Worm (Caenorhabditis elegans) whole organism, late embryonic: ENCODE data around the gene F09C12.2.

Experiments used
- F13H6.1 ChIP-seq: sonication (generic microtip); optimal IDR thresholded peaks from 2 replicates; lab custom pipeline; 2016; ENCODE audit warnings: missing genetic modification characterization, missing compliant biosample characterization
- ceh-14 ChIP-seq: sonication (generic microtip); optimal IDR thresholded peaks from 2 replicates; lab custom pipeline; 2016; ENCODE audit warnings: missing genotype, missing genetic modification characterization, missing compliant biosample characterization
- ceh-18 ChIP-seq: sonication (generic microtip); optimal IDR thresholded peaks from 2 replicates; lab custom pipeline; 2016; ENCODE audit warnings: missing genetic modification characterization, missing compliant biosample characterization
- ceh-19 ChIP-seq: fragments of 200-800 bp; sonication (Bioruptor generic); optimal IDR thresholded peaks from 2 replicates; lab custom pipeline; 2018; ENCODE audit warnings: mild to moderate bottlenecking, missing genetic modification characterization, missing compliant biosample characterization
- ceh-24 ChIP-seq: sonication (generic microtip); optimal IDR thresholded peaks from 2 replicates; lab custom pipeline; 2016; ENCODE audit warnings: mild to moderate bottlenecking, missing genetic modification characterization, missing compliant biosample characterization
- ceh-30 ChIP-seq: fragments of 150-350 bp; optimal IDR thresholded peaks from 2 replicates; lab custom pipeline; 2014; ENCODE audit warnings: missing biosample characterization, missing genetic modification characterization
- ceh-34 ChIP-seq: sonication (generic microtip); optimal IDR thresholded peaks from 2 replicates; lab custom pipeline; 2016; ENCODE audit warnings: mild to moderate bottlenecking, missing genetic modification characterization, missing compliant biosample characterization
- ceh-45 ChIP-seq: fragments of 200-800 bp; sonication (Bioruptor generic); IDR thresholded peaks from 2 replicates; pipeline ENCODE4 v1.3.6; 2022; ENCODE audit warnings: missing genetic modification reagents, missing genetic modification characterization, missing compliant biosample characterization
- ceh-6 ChIP-seq: fragments of 200-800 bp; sonication (Bioruptor generic); optimal IDR thresholded peaks from 2 replicates; lab custom pipeline; 2018; ENCODE audit warnings: mild to moderate bottlenecking, missing genetic modification characterization, missing compliant biosample characterization
- che-1 ChIP-seq: sonication (generic microtip); optimal IDR thresholded peaks from 2 replicates; lab custom pipeline; 2016; ENCODE audit warnings: mild to moderate bottlenecking, missing genetic modification characterization, missing compliant biosample characterization
- dmd-4 ChIP-seq: sonication (generic microtip); optimal IDR thresholded peaks from 2 replicates; lab custom pipeline; 2016; ENCODE audit warnings: borderline replicate concordance, missing genetic modification characterization, missing compliant biosample characterization
- elt-2 ChIP-seq: sonication (generic microtip); optimal IDR thresholded peaks from 2 replicates; lab custom pipeline; 2016; ENCODE audit warnings: missing genetic modification reagents, missing genetic modification characterization, missing compliant biosample characterization
- elt-4 ChIP-seq: sonication (generic microtip); optimal IDR thresholded peaks from 2 replicates; lab custom pipeline; 2016; ENCODE audit warnings: missing genetic modification characterization, missing compliant biosample characterization
- fkh-10 ChIP-seq: fragments of 150-350 bp; optimal IDR thresholded peaks from 2 replicates; lab custom pipeline; 2014; ENCODE audit warnings: missing biosample characterization, missing genetic modification reagents, missing genetic modification characterization
- fkh-6 ChIP-seq: sonication (generic microtip); optimal IDR thresholded peaks from 2 replicates; lab custom pipeline; 2016; ENCODE audit warnings: missing genetic modification characterization, missing compliant biosample characterization
- gmeb-2 ChIP-seq: sonication (generic microtip); optimal IDR thresholded peaks from 2 replicates; lab custom pipeline; 2016; ENCODE audit warnings: missing genetic modification characterization, inconsistent platforms, missing compliant biosample characterization
- hlh-13 ChIP-seq: fragments of 200-800 bp; sonication (Bioruptor generic); optimal IDR thresholded peaks from 2 replicates; lab custom pipeline; 2018; ENCODE audit warnings: mild to moderate bottlenecking, missing genetic modification characterization, missing compliant biosample characterization
- hlh-15 ChIP-seq: sonication (generic microtip); optimal IDR thresholded peaks from 2 replicates; lab custom pipeline; 2016; ENCODE audit warnings: missing genetic modification characterization, missing compliant biosample characterization
- hlh-30 ChIP-seq: sonication (generic microtip); optimal IDR thresholded peaks from 2 replicates; lab custom pipeline; 2017; ENCODE audit warnings: antibody characterized with exemption, missing genetic modification characterization, missing compliant biosample characterization; ENCODE audit not compliant: insufficient read depth
- hlh-6 ChIP-seq: sonication (generic microtip); optimal IDR thresholded peaks from 2 replicates; lab custom pipeline; 2016; ENCODE audit warnings: missing genotype, missing genetic modification characterization, missing compliant biosample characterization
- hlh-8 ChIP-seq: sonication (generic microtip); optimal IDR thresholded peaks from 2 replicates; lab custom pipeline; 2016; ENCODE audit warnings: missing genotype, missing genetic modification characterization, missing compliant biosample characterization
- mec-3 ChIP-seq: sonication (generic microtip); optimal IDR thresholded peaks from 2 replicates; lab custom pipeline; 2016; ENCODE audit warnings: borderline replicate concordance, missing genetic modification characterization, missing compliant biosample characterization
- nfya-1 ChIP-seq: sonication (generic microtip); optimal IDR thresholded peaks from 2 replicates; lab custom pipeline; 2017; ENCODE audit warnings: missing genetic modification characterization, mild to moderate bottlenecking, missing compliant biosample characterization, antibody characterized with exemption, moderate library complexity
- nhr-11 ChIP-seq: fragments of 150-350 bp; optimal IDR thresholded peaks from 2 replicates; lab custom pipeline; 2014; ENCODE audit warnings: missing biosample characterization, missing genetic modification characterization
- npax-4 ChIP-seq: sonication (generic microtip); optimal IDR thresholded peaks from 2 replicates; lab custom pipeline; 2016; ENCODE audit warnings: missing genetic modification characterization, missing compliant biosample characterization
- odd-2 ChIP-seq: sonication (generic microtip); optimal IDR thresholded peaks from 2 replicates; lab custom pipeline; 2017; ENCODE audit warnings: antibody characterized with exemption, mild to moderate bottlenecking, missing genetic modification characterization, missing compliant biosample characterization
- pag-3 ChIP-seq: sonication (generic microtip); optimal IDR thresholded peaks from 2 replicates; lab custom pipeline; 2016; ENCODE audit warnings: missing compliant biosample characterization, missing genetic modification characterization, borderline replicate concordance
- pax-1 ChIP-seq: fragments of 150-350 bp; optimal IDR thresholded peaks from 2 replicates; lab custom pipeline; 2014; ENCODE audit warnings: missing biosample characterization, missing genetic modification characterization
- pha-2 ChIP-seq: sonication (generic microtip); optimal IDR thresholded peaks from 2 replicates; lab custom pipeline; 2017; ENCODE audit warnings: mild to moderate bottlenecking, missing genetic modification characterization, missing compliant biosample characterization
- pha-4 ChIP-seq: fragments of 150-350 bp; optimal IDR thresholded peaks from 2 replicates; lab custom pipeline; 2018; ENCODE audit warnings: missing biosample characterization, missing genetic modification reagents, missing genetic modification characterization
- pros-1 ChIP-seq: fragments of 150-350 bp; optimal IDR thresholded peaks from 2 replicates; lab custom pipeline; 2014; ENCODE audit warnings: missing biosample characterization, missing genetic modification reagents, missing genetic modification characterization
- sdc-2 ChIP-seq: sonication (generic microtip); optimal IDR thresholded peaks from 2 replicates; lab custom pipeline; 2016; ENCODE audit warnings: missing genotype, missing genetic modification characterization, missing compliant biosample characterization
- sox-4 ChIP-seq: sonication (generic microtip); optimal IDR thresholded peaks from 2 replicates; lab custom pipeline; 2017; ENCODE audit warnings: mild to moderate bottlenecking, missing genetic modification characterization, inconsistent platforms, missing compliant biosample characterization
- tbx-2 ChIP-seq: sonication (generic microtip); optimal IDR thresholded peaks from 2 replicates; lab custom pipeline; 2016; ENCODE audit warnings: missing genetic modification characterization, missing compliant biosample characterization
- tbx-7 ChIP-seq: sonication (generic microtip); optimal IDR thresholded peaks from 2 replicates; lab custom pipeline; 2016; ENCODE audit warnings: missing genotype, missing genetic modification characterization, missing compliant biosample characterization
- unc-86 ChIP-seq: sonication (generic microtip); optimal IDR thresholded peaks from 2 replicates; lab custom pipeline; 2016; ENCODE audit warnings: missing genetic modification characterization, missing compliant biosample characterization
- zip-5 ChIP-seq: sonication (generic microtip); optimal IDR thresholded peaks from 2 replicates; lab custom pipeline; 2016; ENCODE audit warnings: missing genetic modification characterization, missing compliant biosample characterization
- ztf-16 ChIP-seq: sonication (generic microtip); optimal IDR thresholded peaks from 2 replicates; lab custom pipeline; 2017; ENCODE audit warnings: missing genetic modification characterization, missing compliant biosample characterization

The F09C12.2 gene

DNA sequence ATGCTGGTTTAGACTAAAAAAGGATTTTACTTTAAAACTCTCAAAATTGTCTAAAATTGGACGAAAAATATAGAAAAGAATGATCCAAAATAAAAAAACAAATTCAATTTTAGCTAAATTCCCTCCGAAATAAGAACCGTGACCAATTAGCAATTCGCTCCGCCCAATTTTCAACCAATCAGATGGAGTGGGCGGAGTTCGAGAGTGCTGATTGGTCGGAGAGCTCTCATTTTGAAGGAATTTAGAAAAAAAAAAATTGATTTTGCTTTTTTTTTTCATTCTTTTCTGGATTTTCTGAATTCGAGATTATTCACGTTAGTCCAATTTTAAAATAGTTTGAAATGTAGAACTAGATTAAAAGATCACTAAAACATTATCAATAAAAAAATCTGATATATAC, 10.8 kb upstream of the F09C12.2 start:
- TF ChIP-seq pax-1 (tag; lab: Kevin White, UChicago) = no peak
- TF ChIP-seq nfya-1 (tag; lab: Kevin White, UChicago) = peak; percentile 77
- no peak for TF ChIP-seq ceh-6 (GFP tag; lab: Kevin White, UChicago)

DNA sequence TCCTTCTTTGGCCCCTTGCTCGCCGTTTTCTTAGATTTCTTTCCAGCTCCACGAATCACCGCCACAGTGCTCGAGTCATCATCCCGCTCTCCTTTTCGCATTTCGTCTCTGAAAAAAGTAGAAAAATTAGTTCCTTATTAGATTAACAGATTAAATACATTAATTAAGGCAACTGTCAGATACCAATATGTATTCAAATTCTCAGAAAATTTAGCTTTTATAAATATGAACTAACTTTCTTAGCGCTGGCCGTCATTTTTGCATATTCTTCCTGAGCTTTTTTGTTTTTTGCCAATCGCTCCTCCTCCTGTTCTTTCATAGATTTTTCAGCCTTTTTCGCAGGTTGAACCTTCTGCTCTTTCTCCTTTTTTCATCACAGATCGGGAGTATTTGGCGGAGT, 10.2 kb upstream of the F09C12.2 start, which contains the start of gene C04G6.6:
Gene C04G6.6, minus strand, starts transcription at position 101 of the 400 bp plus-strand sequence.
- TF ChIP-seq pha-2 (tag; lab: Kevin White, UChicago) (no peak), elt-4 (tag; lab: Kevin White, UChicago) (no peak), nhr-11 (tag; lab: Kevin White, UChicago) (no peak), npax-4 (tag; lab: Kevin White, UChicago) (no peak), tbx-2 (tag; lab: Kevin White, UChicago) (no peak), dmd-4 (tag; lab: Kevin White, UChicago) (no peak)
- TF ChIP-seq, all 69 proteins: peak for 0

DNA sequence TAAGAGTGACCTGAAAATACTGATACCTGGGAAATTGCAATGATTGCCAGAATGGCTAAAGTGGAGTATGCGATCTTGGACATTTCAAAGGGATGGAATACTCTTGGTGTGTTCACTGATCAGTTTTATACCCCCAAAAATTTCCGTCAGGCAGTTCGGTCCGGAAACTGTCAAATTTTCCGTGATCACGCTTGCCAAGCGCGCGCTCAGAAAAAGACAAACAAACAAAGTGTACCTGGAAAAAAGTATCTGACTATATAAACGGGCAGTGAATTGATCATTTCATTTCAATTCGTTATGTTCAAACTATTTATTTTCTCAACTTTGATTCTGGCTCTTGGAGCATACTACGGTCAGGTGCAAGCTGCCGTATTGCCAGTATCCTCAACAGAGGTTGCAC, 8.1 kb upstream of the F09C12.2 start, which contains the start of the genes idpb-3 and idpb-1:
Gene idpb-3, minus strand, starts transcription at position 101 of the 400 bp plus-strand sequence.
Gene idpb-1, plus strand, starts transcription at position 284 of the 400 bp plus-strand sequence.
- TF ChIP-seq tbx-7 (tag; lab: Kevin White, UChicago) (no peak), ztf-16 (no peak), ceh-6 (GFP tag; lab: Kevin White, UChicago) (no peak), F13H6.1 (tag; lab: Kevin White, UChicago) (no peak), zip-5 (tag; lab: Kevin White, UChicago) (no peak), mec-3 (tag; lab: Kevin White, UChicago) (no peak), odd-2 (tag; lab: Kevin White, UChicago) (no peak), ceh-18 (tag; lab: Kevin White, UChicago) (no peak), hlh-8 (no peak), unc-86 (tag; lab: Kevin White, UChicago) (no peak), hlh-15 (tag; lab: Kevin White, UChicago) (no peak), tbx-2 (tag; lab: Kevin White, UChicago) (no peak)

DNA sequence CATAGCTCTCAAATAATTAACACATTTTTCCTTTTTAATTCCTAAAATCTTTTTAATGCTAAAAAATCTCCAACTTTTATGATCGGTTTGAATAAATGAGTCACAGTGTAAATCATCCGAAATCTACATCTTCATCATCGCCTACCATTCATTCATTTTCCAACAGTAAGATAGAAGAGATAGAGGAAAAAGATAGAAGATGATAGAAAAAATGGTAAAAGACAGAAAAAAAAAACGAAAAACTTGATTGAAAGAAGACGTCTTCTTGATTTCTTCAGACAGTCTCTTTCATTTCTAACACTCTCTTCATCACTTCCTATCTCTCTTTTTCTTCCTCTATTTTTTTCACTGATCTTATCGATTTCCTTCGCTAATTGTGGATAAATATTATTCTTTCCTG, 6.6 kb upstream of the F09C12.2 start:
- TF ChIP-seq ceh-34 (tag; lab: Kevin White, UChicago) (no peak), ceh-30 (no peak), tbx-7 (tag; lab: Kevin White, UChicago) (no peak), F13H6.1 (tag; lab: Kevin White, UChicago) (no peak), hlh-8 (no peak), ceh-24 (tag; lab: Kevin White, UChicago) (no peak), ceh-45 (GFP tag; lab: Robert Waterston, UW) (no peak), fkh-10 (no peak), ceh-18 (tag; lab: Kevin White, UChicago) (no peak), ceh-19 (GFP tag; lab: Kevin White, UChicago) (no peak), pag-3 (tag; lab: Kevin White, UChicago) (no peak), unc-86 (tag; lab: Kevin White, UChicago) (no peak)

DNA sequence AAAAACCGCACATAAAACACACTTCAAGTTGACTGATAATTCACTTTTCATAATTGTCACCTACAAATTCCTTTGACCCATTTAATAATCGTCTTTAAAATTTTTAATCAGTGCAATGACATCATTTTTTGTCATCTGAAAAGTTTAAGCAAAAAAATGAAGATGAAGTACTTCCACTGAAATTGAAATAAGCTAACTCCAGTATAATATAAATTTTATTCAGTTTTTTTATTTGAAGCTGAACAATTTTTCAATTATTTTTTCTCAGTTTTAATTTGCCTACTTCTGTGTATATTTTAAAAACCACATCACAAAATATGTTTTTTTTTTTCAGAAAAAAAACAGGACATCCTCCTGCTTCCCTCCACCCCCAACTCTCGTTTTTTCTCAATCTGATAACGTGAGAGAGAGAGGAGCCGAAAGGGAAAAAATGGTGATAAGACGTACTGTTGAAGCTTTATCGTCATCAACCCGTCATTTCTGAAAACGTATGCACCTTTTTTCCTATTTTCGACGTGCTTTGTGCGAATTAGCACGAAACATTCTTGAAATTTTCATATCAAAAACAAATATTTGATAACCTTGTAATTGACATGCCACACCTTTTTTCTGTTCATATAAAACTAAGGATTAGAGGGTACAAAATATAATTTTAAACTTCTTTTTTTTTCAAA, 5.9 kb upstream of the F09C12.2 start, which contains the start of the genes C04G6.11 and mpk-2:
Gene C04G6.11, minus strand, starts transcription at position 51 of the 674 bp plus-strand sequence.
Gene mpk-2, plus strand, starts transcription at position 335 of the 674 bp plus-strand sequence.
- TF ChIP-seq npax-4 (tag; lab: Kevin White, UChicago) = no peak
- TF ChIP-seq elt-2 = peak; percentile 70

DNA sequence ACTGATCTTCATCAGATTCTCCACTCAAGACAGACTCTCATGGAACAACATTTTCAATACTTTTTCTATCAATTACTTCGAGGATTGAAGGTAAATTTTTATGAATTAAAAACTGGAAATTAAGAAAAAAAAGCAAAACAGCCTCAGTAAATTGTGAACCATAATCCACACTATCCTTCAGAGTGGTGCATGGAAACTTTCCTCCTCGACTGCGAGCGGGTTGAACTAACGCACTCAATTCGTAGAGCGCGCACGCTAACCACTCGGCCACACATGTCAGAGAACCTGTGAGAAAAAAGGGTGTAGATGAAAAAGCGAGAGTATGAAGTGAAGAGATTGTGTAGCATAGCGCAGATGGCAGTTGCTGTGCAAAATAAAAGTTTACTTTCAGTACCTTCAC, 4.8 kb upstream of the F09C12.2 start:
- TF ChIP-seq pros-1 (tag; lab: Kevin White, UChicago) = peak; percentile 41
- peak; percentile 95 for TF ChIP-seq hlh-8
- peak; percentile 68 for TF ChIP-seq pag-3 (tag; lab: Kevin White, UChicago)
- TF ChIP-seq gmeb-2 (tag; lab: Kevin White, UChicago) = peak; percentile 98
- TF ChIP-seq hlh-6 (tag; lab: Kevin White, UChicago) = peak; percentile 98
- TF ChIP-seq tbx-7 (tag; lab: Kevin White, UChicago) = peak; percentile 75
- peak; percentile 75 for TF ChIP-seq hlh-30 (tag; lab: Kevin White, UChicago)
- TF ChIP-seq npax-4 (tag; lab: Kevin White, UChicago) = peak; percentile 92
- peak; percentile 79 for TF ChIP-seq fkh-10
- peak; percentile 90 for TF ChIP-seq sdc-2 (tag; lab: Kevin White, UChicago)
- peak; percentile 95 for TF ChIP-seq hlh-13 (GFP tag; lab: Kevin White, UChicago)
- TF ChIP-seq dmd-4 (tag; lab: Kevin White, UChicago) = peak; percentile 96
- peak; percentile 72 for TF ChIP-seq odd-2 (tag; lab: Kevin White, UChicago)
- peak; percentile 87 for TF ChIP-seq mec-3 (tag; lab: Kevin White, UChicago)
- TF ChIP-seq ceh-14 (tag; lab: Kevin White, UChicago) = peak; percentile 94
- TF ChIP-seq pha-4 (tag; lab: Kevin White, UChicago) = no peak
- peak; percentile 90 for TF ChIP-seq ceh-18 (tag; lab: Kevin White, UChicago)
- TF ChIP-seq sox-4 (tag; lab: Kevin White, UChicago) = peak; percentile 98
- TF ChIP-seq tbx-2 (tag; lab: Kevin White, UChicago) = peak; percentile 92
- TF ChIP-seq che-1 (tag; lab: Kevin White, UChicago) = peak; percentile 96
- TF ChIP-seq fkh-6 (tag; lab: Kevin White, UChicago) = peak; percentile 95
